Worm (Caenorhabditis elegans) whole organism, midembryonic: ENCODE results near the gene W02H3.3.

Experiments used
- cog-1 ChIP-seq: sonication (generic microtip); optimal IDR thresholded peaks from 2 replicates; lab custom pipeline; 2016; ENCODE audit warnings: missing genetic modification characterization, missing compliant biosample characterization
- klf-2 ChIP-seq: fragments of 200-800 bp; sonication (Bioruptor generic); conservative IDR thresholded peaks from 2 replicates; pipeline ENCODE4 v1.3.6; 2022; ENCODE audit warnings: missing genetic modification reagents, missing genetic modification characterization, missing compliant biosample characterization
- med-1 ChIP-seq: sonication (generic microtip); optimal IDR thresholded peaks from 2 replicates; lab custom pipeline; 2017; ENCODE audit warnings: missing genetic modification characterization, mild to moderate bottlenecking, missing compliant biosample characterization, antibody characterized with exemption, missing genetic modification reagents; ENCODE audit not compliant: insufficient read depth
- ref-1 ChIP-seq: fragments of 200-800 bp; sonication (Bioruptor generic); conservative IDR thresholded peaks from 2 replicates; pipeline ENCODE4 v1.3.6; 2022; ENCODE audit warnings: missing genetic modification reagents, missing genetic modification characterization, missing compliant biosample characterization
- ztf-29 ChIP-seq: fragments of 200-800 bp; sonication (Bioruptor generic); IDR thresholded peaks from 2 replicates; pipeline ENCODE4 v1.3.6; 2022; ENCODE audit warnings: missing genetic modification reagents, missing genetic modification characterization, missing compliant biosample characterization

DNA sequence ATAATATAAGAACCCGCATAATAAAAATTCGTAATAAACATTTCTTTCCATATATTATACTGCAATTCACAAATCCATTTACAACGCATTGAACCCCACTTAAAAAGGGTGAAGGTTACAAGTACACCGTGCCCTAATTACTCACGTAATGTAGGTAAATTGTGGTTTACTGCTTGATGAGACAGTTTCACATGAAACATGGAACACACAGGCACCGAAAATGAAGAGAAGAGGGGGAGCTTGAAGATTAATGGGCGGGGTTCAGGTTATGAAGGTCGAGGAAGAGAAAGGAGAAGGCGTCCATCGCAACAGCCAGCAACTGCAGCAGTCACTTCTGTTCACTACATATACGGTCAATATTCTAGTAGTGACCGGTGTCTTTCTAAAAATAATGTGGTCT lies 38.2 kb downstream of the W02H3.3 start, which contains the start of gene lpr-6:
- TF ChIP-seq med-1 (GFP tag; lab: Kevin White, UChicago) (no peak), klf-2 (GFP tag; lab: Robert Waterston, UW) (no peak), ref-1 (no peak), cog-1 (tag; lab: Kevin White, UChicago) (no peak), ztf-29 (GFP tag; lab: Robert Waterston, UW) (no peak)
